ENCODE assay signal across 3 worm cellular contexts in the genomic region with DNA sequence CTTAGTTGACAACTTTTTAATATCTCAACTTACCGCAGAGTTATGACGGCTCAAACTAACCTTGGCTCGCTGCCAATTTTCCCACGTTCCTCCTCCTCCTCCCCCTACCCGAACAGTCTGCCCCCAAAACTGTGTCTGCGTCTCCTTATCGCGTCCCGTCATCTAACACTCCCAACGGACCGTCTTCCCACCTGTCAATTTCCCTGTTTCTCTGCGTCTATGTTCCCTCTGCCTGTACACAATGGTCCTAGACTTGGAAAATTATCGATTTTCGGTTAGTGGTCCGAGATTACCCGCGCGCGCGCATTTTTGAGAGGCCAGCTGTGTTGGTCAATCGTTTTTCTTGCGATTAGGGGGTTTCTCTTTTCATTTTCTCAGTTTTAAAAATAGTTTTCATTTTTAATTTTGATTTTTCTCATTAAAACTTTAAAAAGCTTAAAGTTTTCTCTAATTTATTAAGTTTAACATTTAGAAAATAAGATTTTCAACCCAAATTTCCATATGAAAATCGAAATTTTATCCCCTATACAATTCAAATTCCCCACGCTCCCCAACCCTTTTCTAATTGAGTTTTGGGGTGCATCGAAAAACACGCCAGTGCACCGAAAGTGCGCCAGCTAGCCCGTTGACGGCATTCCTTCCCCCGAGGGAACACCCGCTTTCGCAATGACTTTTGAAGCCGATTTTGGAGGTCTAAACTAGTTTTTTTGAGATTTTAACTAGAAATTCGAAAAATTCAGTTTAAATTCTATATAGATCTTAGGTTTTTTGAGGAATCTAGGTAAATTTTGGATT.
TF ChIP-seq lines count a peak whose summit lies in the region.

A gene (plus strand): TSS at position 220 of the 795 bp plus-strand sequence.

TF ChIP-seq in whole organism, L2 larva, 48 proteins besides CTCF, POLR2A, EP300 and RAD21 (continued from another document):
- TF ChIP-seq elt-3 (tag; optimal IDR thresholded peaks at IDR 0.05; lab: Kevin White, UChicago), result no peak
- peak; percentile 31 for TF ChIP-seq gmeb-1 (tag; optimal IDR thresholded peaks at IDR 0.05; lab: Kevin White, UChicago)
- TF ChIP-seq mab-5 (tag; optimal IDR thresholded peaks at IDR 0.05; lab: Kevin White, UChicago), result peak; percentile 36
- peak; percentile 26 for TF ChIP-seq F13H6.1 (tag; optimal IDR thresholded peaks at IDR 0.05; lab: Kevin White, UChicago)
- TF ChIP-seq lsy-2 (tag; optimal IDR thresholded peaks at IDR 0.05; lab: Kevin White, UChicago), result peak in 1 of 2 experiments; percentile 67
- peak; percentile 31 for TF ChIP-seq lin-13 (GFP tag; optimal IDR thresholded peaks at IDR 0.05; lab: Kevin White, UChicago)
- TF ChIP-seq Y55F3AM.14 (GFP tag; optimal IDR thresholded peaks at IDR 0.05; lab: Kevin White, UChicago), result no peak
- TF ChIP-seq unc-55 (GFP tag; optimal IDR thresholded peaks at IDR 0.05; lab: Kevin White, UChicago), result peak; percentile 67
- peak; percentile 52 for TF ChIP-seq C34F6.9 (tag; optimal IDR thresholded peaks at IDR 0.05; lab: Kevin White, UChicago)

TF ChIP-seq in whole organism, L4 larva, 104 proteins besides CTCF, POLR2A, EP300 and RAD21 (continued from another document):
- TF ChIP-seq daf-16 (GFP tag; optimal IDR thresholded peaks at IDR 0.05; lab: Kevin White, UChicago) (no peak), daf-16 (tag; optimal IDR thresholded peaks at IDR 0.05; lab: Kevin White, UChicago) (peak; percentile 13), ceh-32 (tag; optimal IDR thresholded peaks at IDR 0.05; lab: Kevin White, UChicago; ENCODE audit: poor library complexity) (no peak), dmd-9 (GFP tag; IDR thresholded peaks at IDR 0.05; lab: Robert Waterston, UW) (no peak), tag-97 (GFP tag; IDR thresholded peaks at IDR 0.05; lab: Robert Waterston, UW) (no peak), lin-1 (GFP tag; IDR thresholded peaks at IDR 0.05; lab: Robert Waterston, UW) (peak; percentile 24; the same call in 1 of the 2 replicates), T26A8.4 (GFP tag; IDR thresholded peaks at IDR 0.05; lab: Robert Waterston, UW) (no peak), nhr-11 (tag; optimal IDR thresholded peaks at IDR 0.05; lab: Kevin White, UChicago) (no peak), fkh-10 (GFP tag; optimal IDR thresholded peaks at IDR 0.05; lab: Kevin White, UChicago) (no peak), saeg-2 (GFP tag; IDR thresholded peaks at IDR 0.05; lab: Robert Waterston, UW) (no peak), spr-3 (GFP tag; optimal IDR thresholded peaks at IDR 0.05; lab: Kevin White, UChicago) (no peak), mdl-1 (tag; optimal IDR thresholded peaks at IDR 0.05; lab: Kevin White, UChicago) (peak in 1 of 2 experiments; percentile 30), dpl-1 (GFP tag; optimal IDR thresholded peaks at IDR 0.05; lab: Kevin White, UChicago) (peak; percentile 57), ceh-20 (GFP tag; IDR thresholded peaks at IDR 0.05; lab: Robert Waterston, UW) (no peak), daf-19 (GFP tag; conservative IDR thresholded peaks at IDR 0.05; lab: Robert Waterston, UW) (no peak), nhr-77 (tag; optimal IDR thresholded peaks at IDR 0.05; lab: Kevin White, UChicago) (peak; percentile 21), Y5F2A.4 (GFP tag; optimal IDR thresholded peaks at IDR 0.05; lab: Kevin White, UChicago) (no peak), nhr-42 (GFP tag; IDR thresholded peaks at IDR 0.05; lab: Robert Waterston, UW) (no peak), F37D6.2 (tag; optimal IDR thresholded peaks at IDR 0.05; lab: Kevin White, UChicago) (no peak), php-3 (GFP tag; IDR thresholded peaks at IDR 0.05; lab: Robert Waterston, UW) (no peak), unc-62 (GFP tag; optimal IDR thresholded peaks at IDR 0.05 in 1 of 2; lab: Kevin White, UChicago) (peak in 1 of 2 experiments; percentile 82), unc-62 (tag; optimal IDR thresholded peaks at IDR 0.05; lab: Kevin White, UChicago) (no peak), rbr-2 (tag; optimal IDR thresholded peaks at IDR 0.05; lab: Kevin White, UChicago) (peak; percentile 50), nhr-28 (tag; optimal IDR thresholded peaks at IDR 0.05; lab: Kevin White, UChicago) (peak; percentile 12), fos-1 (tag; optimal IDR thresholded peaks at IDR 0.05; lab: Kevin White, UChicago) (no peak), hlh-11 (tag; optimal IDR thresholded peaks at IDR 0.05; lab: Kevin White, UChicago) (peak; percentile 28), zfp-2 (tag; optimal IDR thresholded peaks at IDR 0.05; lab: Kevin White, UChicago) (no peak), nhr-48 (tag; optimal IDR thresholded peaks at IDR 0.05; lab: Kevin White, UChicago) (peak; percentile 16), madf-9 (GFP tag; conservative IDR thresholded peaks at IDR 0.05; lab: Robert Waterston, UW) (no peak), hlh-30 (tag; optimal IDR thresholded peaks at IDR 0.05; lab: Kevin White, UChicago; ENCODE audit: insufficient read depth) (no peak), pha-4 (GFP tag; IDR thresholded peaks at IDR 0.05; lab: Robert Waterston, UW) (no peak), pha-4 (tag; optimal IDR thresholded peaks at IDR 0.05; lab: Kevin White, UChicago) (no peak), dve-1 (tag; optimal IDR thresholded peaks at IDR 0.05; lab: Kevin White, UChicago; ENCODE audit: insufficient read depth) (peak; percentile 43), zip-11 (GFP tag; IDR thresholded peaks at IDR 0.05; lab: Robert Waterston, UW) (no peak), daf-8 (GFP tag; IDR thresholded peaks at IDR 0.05; lab: Robert Waterston, UW) (no peak), lin-13 (GFP tag; optimal IDR thresholded peaks at IDR 0.05; lab: Kevin White, UChicago) (peak; percentile 61), mxl-2 (GFP tag; conservative IDR thresholded peaks at IDR 0.05; lab: Robert Waterston, UW) (0 out of 2 replicates have a peak, but pooled peaks have one; percentile 8), unc-130 (GFP tag; optimal IDR thresholded peaks at IDR 0.05; lab: Kevin White, UChicago) (no peak), aha-1 (tag; lab: Kevin White, UChicago) (peak; percentile 6), mep-1 (tag; optimal IDR thresholded peaks at IDR 0.05; lab: Kevin White, UChicago) (peak; percentile 60)

TF ChIP-seq in whole organism, mixed stage, embryonic, 35 proteins besides CTCF, POLR2A, EP300 and RAD21 (continued from another document):
- TF ChIP-seq unc-62 (GFP tag; optimal IDR thresholded peaks at IDR 0.05; lab: Kevin White, UChicago) (peak; percentile 48), nhr-2 (tag; optimal IDR thresholded peaks at IDR 0.05; lab: Kevin White, UChicago) (peak; percentile 71), nhr-76 (tag; optimal IDR thresholded peaks at IDR 0.05; lab: Kevin White, UChicago) (no peak)
